Worm (Caenorhabditis elegans) whole organism, L3 larva: ENCODE measurements around the gene C18A11.2.
A peak's percentile ranks its signal among the peaks of the same experiment; 100 is the strongest.

Experiments used
- R02D3.7 ChIP-seq: fragments of 150-350 bp; optimal IDR thresholded peaks from 2 replicates; lab custom pipeline; 2014; ENCODE audit warnings: missing biosample characterization, missing genetic modification characterization
- ZK546.5 ChIP-seq: sonication (generic microtip); optimal IDR thresholded peaks from 2 replicates; lab custom pipeline; 2017; ENCODE audit warnings: missing biosample characterization, missing genetic modification characterization
- aly-2 ChIP-seq: fragments of 150-350 bp; optimal IDR thresholded peaks from 2 replicates; lab custom pipeline; 2014; ENCODE audit warnings: missing biosample characterization, missing genetic modification characterization
- ceh-16 ChIP-seq: sonication (generic microtip); optimal IDR thresholded peaks from 2 replicates; lab custom pipeline; 2017; ENCODE audit warnings: missing biosample characterization, missing genetic modification characterization
- ceh-28 ChIP-seq: fragments of 150-350 bp; optimal IDR thresholded peaks from 2 replicates; lab custom pipeline; 2014; ENCODE audit warnings: missing biosample characterization, missing genetic modification reagents, missing genetic modification characterization
- ceh-82 ChIP-seq: fragments of 150-350 bp; optimal IDR thresholded peaks from 2 replicates; lab custom pipeline; 2014; ENCODE audit warnings: missing biosample characterization, missing genetic modification characterization
- ceh-9 ChIP-seq: sonication (generic microtip); optimal IDR thresholded peaks from 2 replicates; lab custom pipeline; 2018; ENCODE audit warnings: missing biosample characterization, missing genetic modification characterization
- egl-27 ChIP-seq: sonication (generic microtip); optimal IDR thresholded peaks from 4 replicates; lab custom pipeline; 2017; ENCODE audit warnings: missing biosample characterization, missing genetic modification reagents, missing genetic modification characterization
- elt-1 ChIP-seq: fragments of 150-350 bp; optimal IDR thresholded peaks from 2 replicates; lab custom pipeline; 2014; ENCODE audit warnings: missing biosample characterization, missing genetic modification characterization
- elt-2 ChIP-seq: sonication (generic microtip); optimal IDR thresholded peaks from 2 replicates; lab custom pipeline; 2016; ENCODE audit warnings: missing genetic modification reagents, mild to moderate bottlenecking, missing genetic modification characterization, missing compliant biosample characterization
- eor-1 ChIP-seq, 2 experiments: fragments of 150-350 bp; optimal IDR thresholded peaks; 2 replicates each; lab custom pipeline; 2014 to 2018; ENCODE audit warnings: missing biosample characterization in 2 of 2, missing genetic modification characterization in 2 of 2
- fkh-10 ChIP-seq: sonication (generic microtip); optimal IDR thresholded peaks from 2 replicates; lab custom pipeline; 2017; ENCODE audit warnings: missing biosample characterization, missing genetic modification reagents, missing genetic modification characterization
- hmg-11 ChIP-seq: sonication (generic microtip); optimal IDR thresholded peaks from 2 replicates; lab custom pipeline; 2016; ENCODE audit warnings: missing genetic modification characterization, missing compliant biosample characterization
- jun-1 ChIP-seq: fragments of 150-350 bp; optimal IDR thresholded peaks from 2 replicates; lab custom pipeline; 2014; ENCODE audit warnings: missing biosample characterization, missing genetic modification reagents, missing genetic modification characterization
- lin-39 ChIP-seq: fragments of 150-350 bp; optimal IDR thresholded peaks from 2 replicates; lab custom pipeline; 2018; ENCODE audit warnings: missing biosample characterization, missing genetic modification reagents, missing genetic modification characterization
- lsy-12 ChIP-seq: sonication (generic microtip); optimal IDR thresholded peaks from 2 replicates; lab custom pipeline; 2016; ENCODE audit warnings: mild to moderate bottlenecking, missing genetic modification characterization, missing compliant biosample characterization
- mml-1 ChIP-seq: fragments of 150-350 bp; sonication (generic microtip); optimal IDR thresholded peaks from 3 replicates; lab custom pipeline; 2014; ENCODE audit warnings: missing biosample characterization, missing genetic modification characterization
- nfya-1 ChIP-seq: sonication (generic microtip); optimal IDR thresholded peaks from 2 replicates; lab custom pipeline; 2017; ENCODE audit warnings: missing genetic modification characterization, mild to moderate bottlenecking, missing compliant biosample characterization, antibody characterized with exemption, moderate library complexity; ENCODE audit not compliant: insufficient read depth
- nhr-12 ChIP-seq: fragments of 150-350 bp; optimal IDR thresholded peaks from 2 replicates; lab custom pipeline; 2014; ENCODE audit warnings: missing biosample characterization, missing genetic modification characterization
- nhr-23 ChIP-seq: fragments of 150-350 bp; optimal IDR thresholded peaks from 2 replicates; lab custom pipeline; 2014; ENCODE audit warnings: missing biosample characterization, missing genetic modification reagents, missing genetic modification characterization
- nhr-237 ChIP-seq: fragments of 150-350 bp; optimal IDR thresholded peaks from 2 replicates; lab custom pipeline; 2014; ENCODE audit warnings: missing biosample characterization, missing genetic modification characterization
- nhr-25 ChIP-seq: sonication (generic microtip); optimal IDR thresholded peaks from 2 replicates; lab custom pipeline; 2017; ENCODE audit warnings: missing biosample characterization, missing genetic modification characterization
- nhr-28 ChIP-seq: fragments of 150-350 bp; optimal IDR thresholded peaks from 2 replicates; lab custom pipeline; 2014; ENCODE audit warnings: missing biosample characterization, missing genetic modification characterization
- nhr-67 ChIP-seq: fragments of 150-350 bp; optimal IDR thresholded peaks from 2 replicates; lab custom pipeline; 2014; ENCODE audit warnings: missing biosample characterization, missing genetic modification characterization
- nhr-77 ChIP-seq: fragments of 150-350 bp; optimal IDR thresholded peaks from 2 replicates; lab custom pipeline; 2014; ENCODE audit warnings: missing biosample characterization, missing genetic modification characterization
- pha-4 ChIP-seq: fragments of 150-350 bp; optimal IDR thresholded peaks from 2 replicates; lab custom pipeline; 2014; ENCODE audit warnings: missing biosample characterization, missing genetic modification reagents, missing genetic modification characterization
- pqm-1 ChIP-seq: fragments of 150-350 bp; optimal IDR thresholded peaks from 2 replicates; lab custom pipeline; 2017; ENCODE audit warnings: missing biosample characterization, missing genetic modification characterization, inconsistent platforms
- sea-2 ChIP-seq: fragments of 150-350 bp; sonication (generic microtip); optimal IDR thresholded peaks from 4 replicates; lab custom pipeline; 2014; ENCODE audit warnings: missing biosample characterization, missing genetic modification reagents, missing genetic modification characterization
- skn-1 ChIP-seq: fragments of 150-350 bp; optimal IDR thresholded peaks from 2 replicates; lab custom pipeline; 2014; ENCODE audit warnings: missing biosample characterization, missing genetic modification characterization
- snpc-4 ChIP-seq: fragments of 150-350 bp; optimal IDR thresholded peaks from 2 replicates; lab custom pipeline; 2014; ENCODE audit warnings: missing biosample characterization, missing genetic modification characterization
- tbx-2 ChIP-seq: sonication (generic microtip); optimal IDR thresholded peaks from 2 replicates; lab custom pipeline; 2016; ENCODE audit warnings: mild to moderate bottlenecking, missing genetic modification characterization, missing compliant biosample characterization
- unc-62 ChIP-seq: fragments of 150-350 bp; sonication (generic microtip); optimal IDR thresholded peaks from 4 replicates; lab custom pipeline; 2014; ENCODE audit warnings: missing biosample characterization, missing genetic modification reagents, missing genetic modification characterization

Gene C18A11.2

DNA sequence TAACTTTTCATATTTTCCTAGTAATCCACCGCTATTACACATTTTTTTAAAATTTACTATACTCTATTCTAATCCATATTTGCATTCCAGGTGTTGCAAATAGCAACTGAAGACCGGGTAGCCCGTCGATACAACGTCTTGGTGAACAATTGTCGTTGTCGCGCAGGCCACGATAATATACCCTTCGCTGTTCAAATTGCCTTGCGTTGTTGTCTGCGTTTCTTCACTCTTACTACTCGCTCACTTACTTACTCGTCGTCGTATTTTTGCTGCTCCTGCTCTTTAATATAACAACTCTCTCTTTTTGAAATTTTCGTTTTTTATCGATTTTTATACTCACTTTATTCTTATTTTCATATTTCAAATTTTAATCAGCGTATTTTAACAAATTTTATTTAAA is 36.5 kb downstream of the C18A11.2 start, which contains the start of gene K07E3.2 (continued):
- TF ChIP-seq unc-62 (GFP tag; lab: Kevin White, UChicago) (no peak), tbx-2 (tag; lab: Kevin White, UChicago) (no peak)

DNA sequence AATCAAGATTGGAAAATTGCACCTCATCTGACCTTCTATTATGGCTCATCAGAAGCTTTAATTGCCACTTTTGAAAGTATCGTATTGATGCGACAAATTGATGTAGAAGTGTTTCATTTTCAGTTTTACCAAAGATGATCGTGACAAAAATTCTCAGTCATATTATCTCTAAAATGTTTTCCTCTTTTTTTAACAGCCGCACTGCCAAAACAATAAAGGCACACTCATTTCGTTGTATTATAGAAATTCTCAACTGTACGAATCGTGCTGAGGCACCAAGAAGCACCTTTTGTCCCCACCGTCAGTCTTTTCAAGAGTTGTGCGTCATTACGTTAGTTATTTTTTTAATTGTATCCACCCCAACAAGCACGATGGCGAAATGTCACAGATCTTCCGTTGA is 40.6 kb downstream of the C18A11.2 start, which contains the start of gene K07E3.9:
K07E3.9 (plus strand) TSS at position 301 of the 400 bp plus-strand sequence.
- TF ChIP-seq nhr-28 (no peak), snpc-4 (no peak), R02D3.7 (tag; lab: Kevin White, UChicago) (no peak), nhr-67 (tag; lab: Kevin White, UChicago) (no peak), nhr-12 (tag; lab: Kevin White, UChicago) (no peak), sea-2 (GFP tag; lab: Kevin White, UChicago) (no peak), elt-1 (tag; lab: Kevin White, UChicago) (no peak), skn-1 (tag; lab: Kevin White, UChicago) (no peak), mml-1 (no peak), pha-4 (tag; lab: Kevin White, UChicago) (no peak), nhr-25 (tag; lab: Kevin White, UChicago) (no peak), jun-1 (no peak)

DNA sequence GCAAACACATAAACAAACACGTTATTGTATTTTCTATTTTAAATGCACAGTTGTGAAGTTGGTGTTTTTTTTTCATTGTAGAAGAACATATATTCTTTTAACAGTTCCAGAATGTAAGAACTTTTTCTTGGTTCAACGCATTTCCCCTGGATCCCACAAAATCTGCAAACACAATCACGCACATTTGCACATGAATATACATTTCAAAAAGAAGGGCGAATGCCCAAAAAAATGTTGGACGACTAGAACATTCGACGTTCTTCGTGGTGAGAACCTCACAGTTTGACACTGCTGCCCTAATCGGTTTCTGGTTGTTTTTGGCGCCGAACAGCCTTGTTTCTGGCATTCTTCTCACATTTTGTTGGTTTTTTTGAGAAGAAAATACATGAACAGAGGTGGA is 42.2 kb downstream of the C18A11.2 start:
- peak; percentile 43 for TF ChIP-seq elt-2
- TF ChIP-seq ceh-16 (tag; lab: Kevin White, UChicago): no peak
- TF ChIP-seq lsy-12 (tag; lab: Kevin White, UChicago): no peak
- TF ChIP-seq hmg-11 (tag; lab: Kevin White, UChicago): peak; percentile 26
- peak; percentile 52 for TF ChIP-seq nfya-1 (tag; lab: Kevin White, UChicago)
- no peak for TF ChIP-seq ZK546.5 (tag; lab: Kevin White, UChicago)
- peak; percentile 51 for TF ChIP-seq lin-39 (tag; lab: Kevin White, UChicago)
- peak; percentile 63 for TF ChIP-seq pha-4 (tag; lab: Kevin White, UChicago)
- peak; percentile 3 for TF ChIP-seq nhr-23 (tag; lab: Kevin White, UChicago)
- peak; percentile 41 for TF ChIP-seq nhr-25 (tag; lab: Kevin White, UChicago)

DNA sequence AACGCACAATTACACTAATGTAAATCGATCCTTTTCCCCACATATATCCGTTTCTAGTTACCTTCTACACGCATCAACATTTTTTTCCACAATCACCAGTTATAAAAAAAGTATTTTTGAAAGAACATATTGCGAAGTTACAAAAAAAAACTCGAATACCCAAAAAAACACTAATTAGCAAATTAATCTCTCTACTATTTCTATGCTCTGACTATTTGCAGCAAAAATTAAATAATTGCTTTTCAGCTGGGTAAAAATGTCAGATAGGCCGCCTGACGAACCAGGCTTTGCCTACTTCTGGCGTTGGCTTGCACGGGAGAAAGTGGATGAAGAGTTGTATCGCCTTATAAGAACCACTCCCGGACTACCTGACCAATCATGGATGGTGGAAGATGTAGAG is 42.8 kb downstream of the C18A11.2 start, which contains the start of gene K07E3.1:
K07E3.1 (plus strand) TSS at position 247 of the 400 bp plus-strand sequence.
- TF ChIP-seq eor-1 (tag; optimal IDR thresholded peaks at IDR 0.05; lab: Kevin White, UChicago) (no peak), nhr-12 (tag; lab: Kevin White, UChicago) (no peak), lin-39 (tag; lab: Kevin White, UChicago) (no peak), R02D3.7 (tag; lab: Kevin White, UChicago) (no peak), nhr-237 (tag; lab: Kevin White, UChicago) (no peak)
- TF ChIP-seq, all 47 proteins: peak for 0

DNA sequence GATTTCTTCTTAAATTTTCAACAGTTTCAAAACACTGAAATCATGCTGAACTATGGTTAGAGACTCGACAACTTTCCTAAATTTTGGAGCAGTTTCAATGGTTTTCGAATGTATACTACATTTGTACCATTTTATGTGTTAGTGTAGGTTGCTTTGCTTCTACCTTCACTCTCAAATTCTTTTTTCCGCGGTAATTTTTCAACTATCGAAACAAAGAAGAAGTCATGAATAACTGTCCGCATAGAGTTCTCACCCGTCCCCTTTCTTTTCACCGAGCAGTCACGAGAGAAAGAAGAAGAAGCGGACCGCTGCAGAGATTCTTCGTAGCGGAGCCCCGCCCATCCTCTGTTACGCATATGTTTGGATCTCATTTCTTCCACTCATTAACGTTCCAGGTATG is 48.8 kb downstream of the C18A11.2 start, which contains the start of gene hlh-8:
hlh-8 (plus strand) TSS at position 301 of the 400 bp plus-strand sequence.
- TF ChIP-seq pha-4 (tag; lab: Kevin White, UChicago) (no peak), pqm-1 (tag; lab: Kevin White, UChicago) (no peak), ceh-16 (tag; lab: Kevin White, UChicago) (no peak), ceh-28 (tag; lab: Kevin White, UChicago) (no peak), nhr-77 (tag; lab: Kevin White, UChicago) (no peak), ceh-82 (no peak), ceh-9 (tag; lab: Kevin White, UChicago) (no peak), egl-27 (no peak), fkh-10 (GFP tag; lab: Kevin White, UChicago) (no peak), nhr-67 (tag; lab: Kevin White, UChicago) (no peak), mml-1 (no peak), aly-2 (tag; lab: Kevin White, UChicago) (no peak), elt-2 (no peak), nhr-237 (tag; lab: Kevin White, UChicago) (no peak), nhr-23 (tag; lab: Kevin White, UChicago) (no peak)
